Worm (Caenorhabditis elegans) whole organism, L1 larva: ENCODE data around the gene clec-178.
A peak's percentile ranks its signal among the peaks of the same experiment; 100 is the strongest.

ENCODE experiments used
- C16A3.4 ChIP-seq: fragments of 150-350 bp; optimal IDR thresholded peaks from 2 replicates; lab custom pipeline; 2014; ENCODE audit warnings: missing biosample characterization, missing genetic modification characterization
- alr-1 ChIP-seq: fragments of 200-800 bp; sonication (Bioruptor generic); optimal IDR thresholded peaks from 2 replicates; lab custom pipeline; 2018; ENCODE audit warnings: borderline replicate concordance, mild to moderate bottlenecking, missing genetic modification characterization, missing compliant biosample characterization
- ceh-82 ChIP-seq, 3 experiments: fragments of 150-350 bp in 1 of 3; sonication (generic microtip) in 2 of 3; optimal IDR thresholded peaks; 2 replicates each; lab custom pipeline; 2014 to 2017; ENCODE audit warnings: missing biosample characterization in 3 of 3, missing genetic modification characterization in 3 of 3
- ceh-88 ChIP-seq: fragments of 200-800 bp; sonication (Bioruptor generic); IDR thresholded peaks from 2 replicates; pipeline ENCODE4 v1.3.6; 2022; ENCODE audit warnings: missing genetic modification characterization, missing compliant biosample characterization
- ceh-90 ChIP-seq: sonication (generic microtip); optimal IDR thresholded peaks from 2 replicates; lab custom pipeline; 2016; ENCODE audit warnings: missing genetic modification characterization, missing compliant biosample characterization
- dpl-1 ChIP-seq, 3 experiments: fragments of 150-350 bp in 2 of 3; sonication (generic microtip) in 1 of 3; optimal IDR thresholded peaks; 2 replicates each; lab custom pipeline; 2014 to 2017; ENCODE audit warnings: missing biosample characterization in 3 of 3, missing genetic modification characterization in 3 of 3, missing genetic modification reagents in 3 of 3
- efl-1 ChIP-seq, 4 experiments: fragments of 150-350 bp; optimal IDR thresholded peaks in 3 of 4; peaks in 1 of 4; 1 replicate in 1 of 4; 2 replicates in 3 of 4; lab custom pipeline; 2014; ENCODE audit warnings: missing biosample characterization in 2 of 4, missing genetic modification characterization in 2 of 4, missing genetic modification reagents in 2 of 4
- efl-3 ChIP-seq: fragments of 200-800 bp; sonication (Bioruptor generic); optimal IDR thresholded peaks from 2 replicates; lab custom pipeline; 2018; ENCODE audit warnings: mild to moderate bottlenecking, missing genetic modification characterization, missing compliant biosample characterization
- egl-27 ChIP-seq, 2 experiments: fragments of 150-350 bp in 1 of 2; sonication (generic microtip); optimal IDR thresholded peaks; 3 replicates each; lab custom pipeline; 2017 to 2018; ENCODE audit warnings: missing biosample characterization in 2 of 2, missing genetic modification characterization in 2 of 2, missing genetic modification reagents in 2 of 2
- elt-2 ChIP-seq: sonication (generic microtip); optimal IDR thresholded peaks from 2 replicates; lab custom pipeline; 2016; ENCODE audit warnings: missing genetic modification characterization, mild to moderate bottlenecking, inconsistent platforms, missing compliant biosample characterization, missing genetic modification reagents
- elt-3 ChIP-seq, 6 experiments: fragments of 150-350 bp in 1 of 6; sonication (generic microtip); optimal IDR thresholded peaks; 2 replicates each; lab custom pipeline; 2017 to 2018; ENCODE audit warnings: missing biosample characterization in 6 of 6, missing genetic modification characterization in 6 of 6, inconsistent platforms in 1 of 6
- ets-5 ChIP-seq: fragments of 200-800 bp; sonication (Bioruptor generic); IDR thresholded peaks from 2 replicates; pipeline ENCODE4 v1.3.6; 2022; ENCODE audit warnings: missing genetic modification characterization, missing compliant biosample characterization
- fkh-10 ChIP-seq: sonication (generic microtip); optimal IDR thresholded peaks from 2 replicates; lab custom pipeline; 2017; ENCODE audit warnings: missing biosample characterization, missing genetic modification reagents, missing genetic modification characterization
- fkh-4 ChIP-seq: sonication (generic microtip); optimal IDR thresholded peaks from 2 replicates; lab custom pipeline; 2016; ENCODE audit warnings: missing compliant biosample characterization, missing genetic modification characterization, borderline replicate concordance
- fkh-8 ChIP-seq: sonication (generic microtip); optimal IDR thresholded peaks from 2 replicates; lab custom pipeline; 2016; ENCODE audit warnings: mild to moderate bottlenecking, missing genetic modification characterization, missing compliant biosample characterization
- fos-1 ChIP-seq: fragments of 150-350 bp; optimal IDR thresholded peaks from 2 replicates; lab custom pipeline; 2014; ENCODE audit warnings: missing biosample characterization, missing genetic modification characterization
- hlh-17 ChIP-seq: fragments of 200-800 bp; sonication (Bioruptor generic); optimal IDR thresholded peaks from 2 replicates; lab custom pipeline; 2018; ENCODE audit warnings: missing genetic modification characterization, mild to moderate bottlenecking, missing compliant biosample characterization, moderate library complexity, borderline replicate concordance
- hlh-4 ChIP-seq: sonication (generic microtip); optimal IDR thresholded peaks from 2 replicates; lab custom pipeline; 2016; ENCODE audit warnings: mild to moderate bottlenecking, missing genetic modification characterization, missing compliant biosample characterization
- isw-1 ChIP-seq: fragments of 200-800 bp; sonication (Bioruptor generic); IDR thresholded peaks from 2 replicates; pipeline ENCODE4 v1.3.6; 2022; ENCODE audit warnings: missing genetic modification characterization, missing compliant biosample characterization
- jun-1 ChIP-seq: fragments of 150-350 bp; optimal IDR thresholded peaks from 2 replicates; lab custom pipeline; 2014; ENCODE audit warnings: missing biosample characterization, missing genetic modification reagents, missing genetic modification characterization
- lin-13 ChIP-seq: fragments of 150-350 bp; optimal IDR thresholded peaks from 2 replicates; lab custom pipeline; 2014; ENCODE audit warnings: missing biosample characterization, missing genetic modification reagents, missing genetic modification characterization
- lin-14 ChIP-seq: fragments of 200-800 bp; sonication (Bioruptor generic); optimal IDR thresholded peaks from 2 replicates; lab custom pipeline; 2018; ENCODE audit warnings: mild to moderate bottlenecking, missing genetic modification characterization, moderate library complexity, missing compliant biosample characterization
- lin-15B ChIP-seq: fragments of 150-350 bp; sonication (generic microtip); optimal IDR thresholded peaks from 3 replicates; lab custom pipeline; 2014; ENCODE audit warnings: missing biosample characterization, missing genetic modification characterization
- lin-39 ChIP-seq: fragments of 150-350 bp; optimal IDR thresholded peaks from 2 replicates; lab custom pipeline; 2014; ENCODE audit warnings: missing biosample characterization, missing genetic modification reagents, missing genetic modification characterization
- lir-3 ChIP-seq: sonication (generic microtip); optimal IDR thresholded peaks from 2 replicates; lab custom pipeline; 2016; ENCODE audit warnings: mild to moderate bottlenecking, missing genetic modification characterization, moderate library complexity, missing compliant biosample characterization; ENCODE audit not compliant: poor library complexity
- lsy-2 ChIP-seq, 2 experiments: fragments of 150-350 bp; optimal IDR thresholded peaks; 2 replicates each; lab custom pipeline; 2014; ENCODE audit warnings: missing biosample characterization in 2 of 2, missing genetic modification characterization in 2 of 2
- mdl-1 ChIP-seq, 2 experiments: fragments of 150-350 bp; optimal IDR thresholded peaks; 2 replicates each; lab custom pipeline; 2014 to 2017; ENCODE audit warnings: missing biosample characterization in 2 of 2, missing genetic modification characterization in 2 of 2, inconsistent platforms in 1 of 2
- mef-2 ChIP-seq: fragments of 150-350 bp; optimal IDR thresholded peaks from 2 replicates; lab custom pipeline; 2014; ENCODE audit warnings: missing biosample characterization, missing genetic modification characterization
- mep-1 ChIP-seq: fragments of 150-350 bp; optimal IDR thresholded peaks from 2 replicates; lab custom pipeline; 2014; ENCODE audit warnings: missing biosample characterization, missing genetic modification characterization
- nhr-20 ChIP-seq: sonication (generic microtip); optimal IDR thresholded peaks from 2 replicates; lab custom pipeline; 2016; ENCODE audit warnings: mild to moderate bottlenecking, missing genetic modification characterization, missing compliant biosample characterization
- nhr-237 ChIP-seq: fragments of 150-350 bp; optimal IDR thresholded peaks from 2 replicates; lab custom pipeline; 2014; ENCODE audit warnings: missing biosample characterization, missing genetic modification characterization
- nhr-28 ChIP-seq: fragments of 150-350 bp; optimal IDR thresholded peaks from 2 replicates; lab custom pipeline; 2014; ENCODE audit warnings: missing biosample characterization, missing genetic modification characterization
- nhr-47 ChIP-seq: sonication (generic microtip); optimal IDR thresholded peaks from 2 replicates; lab custom pipeline; 2016; ENCODE audit warnings: mild to moderate bottlenecking, missing genetic modification characterization, moderate library complexity, missing compliant biosample characterization
- nhr-71 ChIP-seq: sonication (generic microtip); optimal IDR thresholded peaks from 2 replicates; lab custom pipeline; 2016; ENCODE audit warnings: mild to moderate bottlenecking, missing genetic modification characterization, moderate library complexity, missing compliant biosample characterization
- nhr-84 ChIP-seq: sonication (generic microtip); optimal IDR thresholded peaks from 2 replicates; lab custom pipeline; 2017; ENCODE audit warnings: missing biosample characterization, missing genetic modification characterization
- nhr-85 ChIP-seq: sonication (generic microtip); peaks from one replicate; lab custom pipeline; 2016; ENCODE audit warnings: missing genetic modification characterization, inconsistent platforms, missing compliant biosample characterization
- nhr-90 ChIP-seq: sonication (generic microtip); optimal IDR thresholded peaks from 2 replicates; lab custom pipeline; 2016; ENCODE audit warnings: mild to moderate bottlenecking, missing genetic modification characterization, missing compliant biosample characterization; ENCODE audit not compliant: poor library complexity
- pag-3 ChIP-seq: sonication (generic microtip); optimal IDR thresholded peaks from 2 replicates; lab custom pipeline; 2017; ENCODE audit warnings: missing genetic modification characterization, mild to moderate bottlenecking, missing compliant biosample characterization, antibody characterized with exemption, borderline replicate concordance; ENCODE audit not compliant: insufficient read depth
- pqm-1 ChIP-seq: sonication (generic microtip); optimal IDR thresholded peaks from 3 replicates; lab custom pipeline; 2017; ENCODE audit warnings: missing biosample characterization, missing genetic modification characterization
- rnt-1 ChIP-seq: sonication (generic microtip); optimal IDR thresholded peaks from 2 replicates; lab custom pipeline; 2016; ENCODE audit warnings: mild to moderate bottlenecking, missing genetic modification characterization, moderate library complexity, missing compliant biosample characterization
- skn-1 ChIP-seq: fragments of 150-350 bp; optimal IDR thresholded peaks from 2 replicates; lab custom pipeline; 2014; ENCODE audit warnings: missing biosample characterization, missing genetic modification characterization
- snpc-4 ChIP-seq: fragments of 150-350 bp; optimal IDR thresholded peaks from 2 replicates; lab custom pipeline; 2014; ENCODE audit warnings: missing biosample characterization, missing genetic modification characterization
- snu-23 ChIP-seq: sonication (generic microtip); optimal IDR thresholded peaks from 2 replicates; lab custom pipeline; 2016; ENCODE audit warnings: missing genetic modification characterization, missing compliant biosample characterization
- sptf-1 ChIP-seq: fragments of 150-350 bp; optimal IDR thresholded peaks from 2 replicates; lab custom pipeline; 2014; ENCODE audit warnings: missing biosample characterization, missing genetic modification characterization
- sup-37 ChIP-seq: fragments of 200-800 bp; sonication (Bioruptor generic); optimal IDR thresholded peaks from 2 replicates; lab custom pipeline; 2018; ENCODE audit warnings: mild to moderate bottlenecking, missing genetic modification characterization, missing compliant biosample characterization
- tlp-1 ChIP-seq: fragments of 150-350 bp; optimal IDR thresholded peaks from 2 replicates; lab custom pipeline; 2014; ENCODE audit warnings: missing biosample characterization, missing genetic modification characterization
- unc-130 ChIP-seq: fragments of 150-350 bp; optimal IDR thresholded peaks from 2 replicates; lab custom pipeline; 2017; ENCODE audit warnings: missing biosample characterization, missing genetic modification characterization, inconsistent platforms
- vab-15 ChIP-seq: sonication (generic microtip); optimal IDR thresholded peaks from 2 replicates; lab custom pipeline; 2017; ENCODE audit warnings: missing genotype, mild to moderate bottlenecking, missing genetic modification characterization, missing compliant biosample characterization
- xbp-1 ChIP-seq: sonication (generic microtip); optimal IDR thresholded peaks from 2 replicates; lab custom pipeline; 2016; ENCODE audit warnings: missing genetic modification characterization, missing compliant biosample characterization
- zag-1 ChIP-seq: fragments of 150-350 bp; optimal IDR thresholded peaks from 2 replicates; lab custom pipeline; 2014; ENCODE audit warnings: missing biosample characterization, missing genetic modification characterization
- zip-4 ChIP-seq: fragments of 200-800 bp; sonication (Bioruptor generic); optimal IDR thresholded peaks from 2 replicates; lab custom pipeline; 2018; ENCODE audit warnings: mild to moderate bottlenecking, missing genetic modification characterization, moderate library complexity, missing compliant biosample characterization
- ztf-4 ChIP-seq: fragments of 150-350 bp; optimal IDR thresholded peaks from 2 replicates; lab custom pipeline; 2014; ENCODE audit warnings: missing biosample characterization, missing genetic modification characterization

Gene clec-178

ce11 chrIV:5655966-5656389 is 2.2 kb downstream of the clec-178 start:
- TF ChIP-seq elt-2 = no peak
- peak in 1 of 2 experiments; percentile 4 for TF ChIP-seq mdl-1 (tag; optimal IDR thresholded peaks at IDR 0.05; lab: Kevin White, UChicago)
- TF ChIP-seq efl-3 = no peak
- peak; percentile 31 for TF ChIP-seq rnt-1 (tag; lab: Kevin White, UChicago)
- no peak for TF ChIP-seq isw-1 (GFP tag; lab: Robert Waterston, UW)
- TF ChIP-seq zip-4 (GFP tag; lab: Kevin White, UChicago) = peak; percentile 83
- TF ChIP-seq zag-1 (tag; lab: Kevin White, UChicago) = no peak
- no peak for TF ChIP-seq lir-3 (tag; lab: Kevin White, UChicago)
- peak; percentile 44 to 53 for TF ChIP-seq lsy-2 (tag; optimal IDR thresholded peaks at IDR 0.05; lab: Kevin White, UChicago)
- TF ChIP-seq hlh-4 (tag; lab: Kevin White, UChicago) = no peak
- no peak for TF ChIP-seq fos-1
- peak; percentile 31 for TF ChIP-seq nhr-28 (tag; lab: Kevin White, UChicago)
- no peak for TF ChIP-seq alr-1 (tag; lab: Kevin White, UChicago)
- peak; percentile 30 to 70 for TF ChIP-seq efl-1 (optimal IDR thresholded peaks at IDR 0.05; lab: Kevin White, UChicago)
- peak; percentile 74 to 98 for TF ChIP-seq efl-1 (GFP tag; optimal IDR thresholded peaks at IDR 0.05 in 1 of 2; lab: Kevin White, UChicago)
- no peak for TF ChIP-seq ceh-88 (GFP tag; lab: Robert Waterston, UW)
- no peak for TF ChIP-seq sup-37 (GFP tag; lab: Kevin White, UChicago)
- no peak for TF ChIP-seq vab-15
- no peak for TF ChIP-seq fkh-4 (tag; lab: Kevin White, UChicago)
- peak; percentile 84 for TF ChIP-seq nhr-20 (tag; lab: Kevin White, UChicago)
- TF ChIP-seq ets-5 (GFP tag; lab: Robert Waterston, UW) = no peak
- TF ChIP-seq fkh-10 (GFP tag; lab: Kevin White, UChicago) = no peak
- TF ChIP-seq fkh-8 (tag; lab: Kevin White, UChicago) = no peak
- peak; percentile 60 to 78 (median 75) for TF ChIP-seq dpl-1 (GFP tag; optimal IDR thresholded peaks at IDR 0.05; lab: Kevin White, UChicago)
- TF ChIP-seq pag-3 (tag; lab: Kevin White, UChicago) = no peak
- peak in 2 of 3 experiments; percentile 37 to 54 for TF ChIP-seq ceh-82 (tag; optimal IDR thresholded peaks at IDR 0.05; lab: Kevin White, UChicago)
- TF ChIP-seq jun-1 (tag; lab: Kevin White, UChicago) = peak; percentile 55
- no peak for TF ChIP-seq unc-130 (tag; lab: Kevin White, UChicago)
- peak; percentile 34 for TF ChIP-seq nhr-47 (tag; lab: Kevin White, UChicago)
- no peak for TF ChIP-seq hlh-17
- TF ChIP-seq ceh-90 = no peak
- TF ChIP-seq lin-14 (GFP tag; lab: Kevin White, UChicago) = peak; percentile 84
- TF ChIP-seq mep-1 (tag; lab: Kevin White, UChicago) = peak; percentile 80
- TF ChIP-seq xbp-1 (tag; lab: Kevin White, UChicago) = peak; percentile 39
- peak; percentile 79 for TF ChIP-seq snu-23 (GFP tag; lab: Kevin White, UChicago)
- peak; percentile 47 for TF ChIP-seq lin-13
- TF ChIP-seq skn-1 (tag; lab: Kevin White, UChicago) = no peak
- peak; percentile 79 for TF ChIP-seq nhr-71 (tag; lab: Kevin White, UChicago)
- TF ChIP-seq C16A3.4 = peak; percentile 41
- TF ChIP-seq elt-3 (tag; optimal IDR thresholded peaks at IDR 0.05; lab: Kevin White, UChicago) = peak in 2 of 6 experiments; percentile 81 to 82
- no peak for TF ChIP-seq pqm-1 (tag; lab: Kevin White, UChicago)
- TF ChIP-seq tlp-1 (tag; lab: Kevin White, UChicago) = no peak
- no peak for TF ChIP-seq nhr-84
- peak; percentile 72 for TF ChIP-seq lin-15B (tag; lab: Kevin White, UChicago)
- TF ChIP-seq nhr-90 (tag; lab: Kevin White, UChicago) = peak; percentile 62
- TF ChIP-seq egl-27 (tag; optimal IDR thresholded peaks at IDR 0.05; lab: Kevin White, UChicago) = no peak
- no peak for TF ChIP-seq snpc-4 (tag; lab: Kevin White, UChicago)
- no peak for TF ChIP-seq lin-39
- peak; percentile 21 for TF ChIP-seq ztf-4
- TF ChIP-seq mef-2 = no peak
- peak; percentile 82 for TF ChIP-seq nhr-237 (tag; lab: Kevin White, UChicago)
- TF ChIP-seq sptf-1 (tag; lab: Kevin White, UChicago) = no peak
- peak; percentile 95 for TF ChIP-seq nhr-85
